Worm (Caenorhabditis elegans) whole organism, early embryonic: Measurements from ENCODE around the gene algn-2.

Experiments
- B0310.2 ChIP-seq: sonication (generic microtip); optimal IDR thresholded peaks from 2 replicates; lab custom pipeline; 2016; ENCODE audit warnings: mild to moderate bottlenecking, missing genetic modification characterization, missing compliant biosample characterization
- ama-1 ChIP-seq: fragments of 150-350 bp; optimal IDR thresholded peaks from 2 replicates; lab custom pipeline; 2014
- ceh-13 ChIP-seq: fragments of 200-800 bp; sonication (Bioruptor generic); optimal IDR thresholded peaks from 2 replicates; lab custom pipeline; 2018; ENCODE audit warnings: mild to moderate bottlenecking, missing genetic modification characterization, missing compliant biosample characterization
- ceh-36 ChIP-seq: sonication (generic microtip); optimal IDR thresholded peaks from 2 replicates; lab custom pipeline; 2016; ENCODE audit warnings: missing genetic modification characterization, inconsistent platforms, missing compliant biosample characterization
- flt-1 ChIP-seq: fragments of 200-800 bp; sonication (Bioruptor generic); IDR thresholded peaks from 2 replicates; pipeline ENCODE4 v1.3.6; 2022; ENCODE audit warnings: missing genetic modification characterization, missing compliant biosample characterization
- hmg-4 ChIP-seq: fragments of 200-800 bp; sonication (Bioruptor generic); optimal IDR thresholded peaks from 2 replicates; lab custom pipeline; 2018; ENCODE audit warnings: mild to moderate bottlenecking, missing genetic modification characterization, missing compliant biosample characterization
- hnd-1 ChIP-seq: sonication (generic microtip); optimal IDR thresholded peaks from 2 replicates; lab custom pipeline; 2016; ENCODE audit warnings: missing genetic modification characterization, missing compliant biosample characterization
- pes-1 ChIP-seq: fragments of 200-800 bp; sonication (Bioruptor generic); IDR thresholded peaks from 2 replicates; pipeline ENCODE4 v1.3.6; 2022; ENCODE audit warnings: missing genetic modification reagents, missing genetic modification characterization, missing compliant biosample characterization
- sea-1 ChIP-seq: fragments of 200-800 bp; sonication (Bioruptor generic); conservative IDR thresholded peaks from 2 replicates; pipeline ENCODE4 v1.3.6; 2022; ENCODE audit warnings: missing genetic modification characterization, missing compliant biosample characterization
- tbx-37 ChIP-seq: fragments of 200-800 bp; sonication (Bioruptor generic); conservative IDR thresholded peaks from 2 replicates; pipeline ENCODE4 v1.3.6; 2022; ENCODE audit warnings: missing genetic modification reagents, missing genetic modification characterization, missing compliant biosample characterization
- tra-4 ChIP-seq: sonication (generic microtip); optimal IDR thresholded peaks from 2 replicates; lab custom pipeline; 2017; ENCODE audit warnings: missing genetic modification characterization, missing compliant biosample characterization

DNA sequence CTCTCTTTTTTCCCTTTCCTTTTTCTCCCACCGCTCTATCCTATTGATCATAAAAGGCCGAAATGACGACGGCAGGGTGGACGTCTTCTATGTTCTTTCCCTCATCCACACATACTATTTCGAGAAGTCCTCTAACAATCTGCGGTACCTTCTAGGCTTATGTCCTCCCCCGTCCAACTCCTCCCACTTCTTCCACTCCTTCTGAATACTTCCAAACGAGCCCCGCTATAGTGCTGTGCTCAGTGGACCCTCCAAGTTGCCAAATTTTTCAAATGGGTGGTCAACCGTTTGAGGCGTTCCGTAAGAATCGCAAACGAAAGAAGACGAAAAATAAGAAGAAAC lies 39.1 kb upstream of the algn-2 start:
- TF ChIP-seq B0310.2 (tag; lab: Kevin White, UChicago), result no peak
- TF ChIP-seq ama-1 (lab: Kevin White, UChicago), result no peak
- TF ChIP-seq sea-1 (GFP tag; lab: Robert Waterston, UW), result no peak
- TF ChIP-seq hnd-1 (tag; lab: Kevin White, UChicago), result no peak
- no peak for TF ChIP-seq ceh-36 (tag; lab: Kevin White, UChicago)
- TF ChIP-seq tra-4 (tag; lab: Kevin White, UChicago), result no peak
- TF ChIP-seq pes-1 (GFP tag; lab: Robert Waterston, UW), result no peak
- TF ChIP-seq flt-1, result no peak
- TF ChIP-seq ceh-13 (GFP tag; lab: Kevin White, UChicago), result no peak
- TF ChIP-seq tbx-37, result no peak
- TF ChIP-seq hmg-4, result no peak
